Fruit fly (Drosophila melanogaster) whole organism, embryonic: ENCODE data around the gene CG3009.
A peak's percentile ranks its signal among the peaks of the same experiment; 100 is the strongest.

Experiments used
- CG10431 ChIP-seq: fragments of 200-800 bp; sonication (Bioruptor generic); optimal IDR thresholded peaks from 3 replicates; lab custom pipeline; 2018; ENCODE audit warnings: missing biosample characterization, mild to moderate bottlenecking, missing genetic modification characterization
- CG11093 ChIP-seq: fragments of 200-800 bp; sonication (Bioruptor generic); IDR thresholded peaks from 3 replicates; pipeline ENCODE4 v1.3.6; 2022; ENCODE audit warnings: missing biosample characterization, missing genetic modification characterization
- CG11247 ChIP-seq: fragments of 200-800 bp; sonication (Bioruptor generic); IDR thresholded peaks from 2 replicates; pipeline ENCODE4 v1.3.6; 2022; ENCODE audit warnings: missing biosample characterization, missing genetic modification characterization
- CG11504 ChIP-seq: fragments of 200-800 bp; sonication (Bioruptor generic); optimal IDR thresholded peaks from 3 replicates; lab custom pipeline; 2019; ENCODE audit warnings: missing biosample characterization, mild to moderate bottlenecking, missing genetic modification characterization, moderate library complexity
- CG11723 ChIP-seq: fragments of 200-800 bp; sonication (Bioruptor generic); optimal IDR thresholded peaks from 2 replicates; lab custom pipeline; 2017; ENCODE audit warnings: missing biosample characterization, mild to moderate bottlenecking, missing genetic modification characterization
- CG1233 ChIP-seq: fragments of 200-800 bp; sonication (Bioruptor generic); optimal IDR thresholded peaks from 4 replicates; lab custom pipeline; 2018; ENCODE audit warnings: missing biosample characterization, mild to moderate bottlenecking, missing genetic modification characterization
- CG13624 ChIP-seq: fragments of 200-800 bp; sonication (Bioruptor generic); optimal IDR thresholded peaks from 2 replicates; lab custom pipeline; 2016; ENCODE audit warnings: missing biosample characterization, missing genetic modification characterization
- CG14965 ChIP-seq: fragments of 200-800 bp; sonication (Bioruptor generic); optimal IDR thresholded peaks from 2 replicates; lab custom pipeline; 2016; ENCODE audit warnings: missing biosample characterization, missing genetic modification characterization, borderline replicate concordance
- CG15269 ChIP-seq: fragments of 200-800 bp; sonication (Bioruptor generic); optimal IDR thresholded peaks from 2 replicates; lab custom pipeline; 2018; ENCODE audit warnings: missing biosample characterization, mild to moderate bottlenecking, missing genetic modification characterization, moderate library complexity
- CG17361 ChIP-seq: fragments of 200-800 bp; sonication (Bioruptor generic); IDR thresholded peaks from 3 replicates; pipeline ENCODE4 v1.3.6; 2022; ENCODE audit warnings: missing biosample characterization, missing genetic modification characterization
- CG1832 ChIP-seq: fragments of 200-800 bp; sonication (Bioruptor generic); optimal IDR thresholded peaks from 2 replicates; lab custom pipeline; 2017; ENCODE audit warnings: missing biosample characterization, mild to moderate bottlenecking, missing genetic modification characterization, inconsistent platforms
- CG2120 ChIP-seq: fragments of 200-800 bp; sonication (Bioruptor generic); optimal IDR thresholded peaks from 3 replicates; lab custom pipeline; 2016; ENCODE audit warnings: missing biosample characterization, missing genetic modification characterization
- CG30403 ChIP-seq: fragments of 200-800 bp; sonication (Bioruptor generic); optimal IDR thresholded peaks from 3 replicates; lab custom pipeline; 2016; ENCODE audit warnings: missing biosample characterization, missing genetic modification characterization
- CG3281 ChIP-seq: fragments of 200-800 bp; sonication (Bioruptor generic); optimal IDR thresholded peaks from 3 replicates; lab custom pipeline; 2017; ENCODE audit warnings: missing biosample characterization, mild to moderate bottlenecking, missing genetic modification characterization
- CG5245 ChIP-seq: fragments of 200-800 bp; sonication (Bioruptor generic); optimal IDR thresholded peaks from 3 replicates; lab custom pipeline; 2016; ENCODE audit warnings: missing biosample characterization, missing genetic modification characterization
- CG6689 ChIP-seq: fragments of 200-800 bp; sonication (Bioruptor generic); IDR thresholded peaks from 2 replicates; pipeline ENCODE4 v1.3.6; 2022; ENCODE audit warnings: missing biosample characterization, missing genetic modification characterization
- CoRest ChIP-seq: fragments of 200-800 bp; sonication (Bioruptor generic); optimal IDR thresholded peaks from 3 replicates; lab custom pipeline; 2018; ENCODE audit warnings: missing biosample characterization, mild to moderate bottlenecking, missing genetic modification characterization, moderate library complexity
- Dek ChIP-seq: fragments of 200-800 bp; sonication (Bioruptor generic); optimal IDR thresholded peaks from 3 replicates; lab custom pipeline; 2019; ENCODE audit warnings: missing biosample characterization, mild to moderate bottlenecking, missing genetic modification characterization, moderate library complexity
- Drgx ChIP-seq: fragments of 200-800 bp; sonication (Bioruptor generic); IDR thresholded peaks from 2 replicates; pipeline ENCODE4 v1.3.6; 2022; ENCODE audit warnings: missing biosample characterization, missing genetic modification characterization
- E2f2 ChIP-seq: fragments of 200-800 bp; sonication (Bioruptor generic); IDR thresholded peaks from 2 replicates; pipeline ENCODE4 v1.3.6; 2022; ENCODE audit warnings: missing biosample characterization, missing genetic modification characterization
- Hmx ChIP-seq: fragments of 200-800 bp; sonication (Bioruptor generic); optimal IDR thresholded peaks from 2 replicates; lab custom pipeline; 2016; ENCODE audit warnings: missing biosample characterization, missing genetic modification characterization
- Kr ChIP-seq: fragments of 200-800 bp; sonication (Bioruptor generic); optimal IDR thresholded peaks from 2 replicates; lab custom pipeline; 2017; ENCODE audit warnings: missing biosample characterization, mild to moderate bottlenecking, missing genetic modification characterization
- Lpt ChIP-seq: fragments of >200 bp; optimal IDR thresholded peaks from 2 replicates; lab custom pipeline; 2018; ENCODE audit warnings: missing biosample characterization, missing genetic modification characterization
- Mad ChIP-seq: fragments of 200-800 bp; sonication (Bioruptor generic); optimal IDR thresholded peaks from 2 replicates; lab custom pipeline; 2016; ENCODE audit warnings: missing biosample characterization, missing genetic modification characterization
- Med ChIP-seq: fragments of 200-800 bp; sonication (Bioruptor generic); peaks from one replicate; lab custom pipeline; 2016; ENCODE audit warnings: missing biosample characterization, missing genetic modification characterization, mild to moderate bottlenecking, inconsistent platforms, moderate library complexity
- NC2β ChIP-seq: fragments of 200-800 bp; sonication (Bioruptor generic); optimal IDR thresholded peaks from 2 replicates; lab custom pipeline; 2016; ENCODE audit warnings: missing biosample characterization, missing genetic modification characterization
- NFAT ChIP-seq: fragments of 200-800 bp; sonication (Bioruptor generic); IDR thresholded peaks from 2 replicates; pipeline ENCODE4 v1.3.6; 2022; ENCODE audit warnings: missing biosample characterization, missing genetic modification characterization
- Neu2 ChIP-seq: fragments of 200-800 bp; sonication (Bioruptor generic); optimal IDR thresholded peaks from 3 replicates; lab custom pipeline; 2016; ENCODE audit warnings: missing biosample characterization, missing genetic modification characterization, borderline replicate concordance
- Ptx1 ChIP-seq: fragments of 200-800 bp; sonication (Bioruptor generic); IDR thresholded peaks from 2 replicates; pipeline ENCODE4 v1.3.6; 2022; ENCODE audit warnings: missing biosample characterization, missing genetic modification characterization
- az2 ChIP-seq: fragments of 200-800 bp; sonication (Bioruptor generic); optimal IDR thresholded peaks from 3 replicates; lab custom pipeline; 2016; ENCODE audit warnings: missing biosample characterization, missing genetic modification characterization
- bowl ChIP-seq: fragments of 200-800 bp; sonication (Bioruptor generic); IDR thresholded peaks from 2 replicates; pipeline ENCODE4 v1.3.6; 2022; ENCODE audit warnings: missing biosample characterization, missing genetic modification characterization
- crol ChIP-seq: fragments of 200-800 bp; sonication (Bioruptor generic); IDR thresholded peaks from 2 replicates; pipeline ENCODE4 v1.3.6; 2022; ENCODE audit warnings: missing biosample characterization, missing genetic modification characterization
- dmrt11E ChIP-seq: fragments of 200-800 bp; sonication (Bioruptor generic); optimal IDR thresholded peaks from 3 replicates; lab custom pipeline; 2018; ENCODE audit warnings: missing biosample characterization, mild to moderate bottlenecking, missing genetic modification characterization, moderate library complexity
- esg ChIP-seq: fragments of 200-800 bp; sonication (Bioruptor generic); conservative IDR thresholded peaks from 2 replicates; pipeline ENCODE4 v1.3.6; 2022; ENCODE audit warnings: missing biosample characterization, missing genetic modification characterization
- fd64A ChIP-seq: fragments of 200-800 bp; sonication (Bioruptor generic); optimal IDR thresholded peaks from 3 replicates; lab custom pipeline; 2018; ENCODE audit warnings: missing biosample characterization, mild to moderate bottlenecking, missing genetic modification characterization
- gem ChIP-seq: fragments of 200-800 bp; sonication (Bioruptor generic); optimal IDR thresholded peaks from 2 replicates; lab custom pipeline; 2019; ENCODE audit warnings: missing biosample characterization, mild to moderate bottlenecking, missing genetic modification characterization, moderate library complexity
- h ChIP-seq: fragments of >200 bp; optimal IDR thresholded peaks from 2 replicates; lab custom pipeline; 2017
- klu ChIP-seq: fragments of 200-800 bp; sonication (Bioruptor generic); IDR thresholded peaks from 2 replicates; pipeline ENCODE4 v1.3.6; 2022; ENCODE audit warnings: missing biosample characterization, missing genetic modification characterization
- lilli ChIP-seq: fragments of 200-800 bp; sonication (Bioruptor generic); optimal IDR thresholded peaks from 3 replicates; lab custom pipeline; 2016; ENCODE audit warnings: missing biosample characterization, missing genetic modification characterization
- luna ChIP-seq: fragments of 200-800 bp; sonication (Bioruptor generic); optimal IDR thresholded peaks from 2 replicates; lab custom pipeline; 2016; ENCODE audit warnings: missing biosample characterization, missing genetic modification characterization
- onecut ChIP-seq: fragments of 200-800 bp; sonication (Bioruptor generic); IDR thresholded peaks from 2 replicates; pipeline ENCODE4 v1.3.6; 2022; ENCODE audit warnings: missing biosample characterization, missing genetic modification characterization
- ro ChIP-seq: fragments of 200-800 bp; sonication (Bioruptor generic); IDR thresholded peaks from 2 replicates; pipeline ENCODE4 v1.3.6; 2022; ENCODE audit warnings: missing biosample characterization, missing genetic modification characterization
- row ChIP-seq: fragments of 200-800 bp; sonication (Bioruptor generic); IDR thresholded peaks from 3 replicates; pipeline ENCODE4 v1.3.6; 2022; ENCODE audit warnings: missing biosample characterization, missing genetic modification characterization
- schlank ChIP-seq: fragments of 200-800 bp; sonication (Bioruptor generic); optimal IDR thresholded peaks from 2 replicates; lab custom pipeline; 2018; ENCODE audit warnings: missing biosample characterization, mild to moderate bottlenecking, missing genetic modification characterization
- shn ChIP-seq: fragments of 200-800 bp; sonication (Bioruptor generic); optimal IDR thresholded peaks from 3 replicates; lab custom pipeline; 2016; ENCODE audit warnings: missing biosample characterization, missing genetic modification characterization
- slbo ChIP-seq: fragments of 200-800 bp; sonication (Bioruptor generic); IDR thresholded peaks from 2 replicates; pipeline ENCODE4 v1.3.6; 2022; ENCODE audit warnings: missing biosample characterization, missing genetic modification characterization
- trh ChIP-seq: fragments of 200-800 bp; sonication (Bioruptor generic); optimal IDR thresholded peaks from 2 replicates; lab custom pipeline; 2016; ENCODE audit warnings: missing biosample characterization, missing genetic modification characterization
- tx ChIP-seq: fragments of 200-800 bp; sonication (Bioruptor generic); optimal IDR thresholded peaks from 2 replicates; lab custom pipeline; 2016; ENCODE audit warnings: missing biosample characterization, missing genetic modification characterization
- unpg ChIP-seq: fragments of 200-800 bp; sonication (Bioruptor generic); optimal IDR thresholded peaks from 3 replicates; lab custom pipeline; 2018; ENCODE audit warnings: missing biosample characterization, mild to moderate bottlenecking, missing genetic modification characterization, moderate library complexity

The CG3009 gene

dm6 chrX:4614945-4615344, 51.6 kb downstream of the CG3009 start (continued):
- TF ChIP-seq CG1233 (GFP tag; lab: Kevin White, UChicago) (no peak), E2f2 (GFP tag; lab: Robert Waterston, UW) (no peak), CG17361 (GFP tag; lab: Robert Waterston, UW) (no peak), CG30403 (GFP tag; lab: Kevin White, UChicago) (no peak), trh (GFP tag; lab: Kevin White, UChicago) (no peak), Med (peak; percentile 58), Kr (no peak), CG11504 (tag; lab: Kevin White, UChicago) (no peak), Drgx (GFP tag; lab: Robert Waterston, UW) (no peak), CG14965 (GFP tag; lab: Kevin White, UChicago) (no peak), lilli (GFP tag; lab: Kevin White, UChicago) (no peak), esg (GFP tag; lab: Robert Waterston, UW) (0 out of 2 replicates have a peak, but pooled peaks have one; percentile 6), schlank (no peak), row (GFP tag; lab: Robert Waterston, UW) (peak; percentile 30; the same call in 2 of the 3 replicates), CG11723 (GFP tag; lab: Kevin White, UChicago) (no peak), bowl (GFP tag; lab: Robert Waterston, UW) (no peak), Ptx1 (peak; percentile 38; the same call in 1 of the 2 replicates), CoRest (tag; lab: Kevin White, UChicago) (no peak), NFAT (GFP tag; lab: Robert Waterston, UW) (no peak), shn (no peak), az2 (GFP tag; lab: Kevin White, UChicago) (no peak), CG11247 (GFP tag; lab: Robert Waterston, UW) (no peak), CG3281 (GFP tag; lab: Kevin White, UChicago) (no peak), CG10431 (GFP tag; lab: Kevin White, UChicago) (no peak), CG5245 (GFP tag; lab: Kevin White, UChicago) (no peak), klu (GFP tag; lab: Robert Waterston, UW) (no peak), Dek (tag; lab: Kevin White, UChicago) (no peak), crol (peak; percentile 52), unpg (no peak), h (no peak), Hmx (GFP tag; lab: Kevin White, UChicago) (no peak), CG1832 (no peak), CG11093 (GFP tag; lab: Robert Waterston, UW) (no peak), CG2120 (GFP tag; lab: Kevin White, UChicago) (no peak), Lpt (no peak), CG6689 (0 out of 2 replicates have a peak, but pooled peaks have one; percentile 15), Neu2 (GFP tag; lab: Kevin White, UChicago) (no peak), Mad (GFP tag; lab: Kevin White, UChicago) (no peak), fd64A (GFP tag; lab: Kevin White, UChicago) (no peak), CG15269 (tag; lab: Kevin White, UChicago) (no peak), ro (GFP tag; lab: Robert Waterston, UW) (no peak), tx (GFP tag; lab: Kevin White, UChicago) (no peak), luna (no peak), CG13624 (GFP tag; lab: Kevin White, UChicago) (no peak), gem (peak; percentile 0), onecut (no peak), dmrt11E (no peak), slbo (GFP tag; lab: Robert Waterston, UW) (0 out of 2 replicates have a peak, but pooled peaks have one; percentile 11), NC2β (no peak)
- TF ChIP-seq, all 482 proteins: peak for 13
